Worm (Caenorhabditis elegans) whole organism, L4 larva: Measurements from ENCODE around the gene mre-11.
A peak's percentile ranks its signal among the peaks of the same experiment; 100 is the strongest.

Experiments used
- F10B5.3 ChIP-seq: sonication (generic microtip); optimal IDR thresholded peaks from 2 replicates; lab custom pipeline; 2016; ENCODE audit warnings: mild to moderate bottlenecking, missing genetic modification characterization, missing compliant biosample characterization
- F26F4.8 ChIP-seq: fragments of 200-800 bp; sonication (Bioruptor generic); conservative IDR thresholded peaks from 2 replicates; pipeline ENCODE4 v1.3.6; 2022; ENCODE audit warnings: missing genetic modification characterization, missing compliant biosample characterization
- F37D6.2 ChIP-seq: sonication (generic microtip); optimal IDR thresholded peaks from 2 replicates; lab custom pipeline; 2016; ENCODE audit warnings: mild to moderate bottlenecking, missing genetic modification characterization, missing compliant biosample characterization
- F49E8.2 ChIP-seq: sonication (generic microtip); optimal IDR thresholded peaks from 2 replicates; lab custom pipeline; 2016; ENCODE audit warnings: missing compliant biosample characterization, mild to moderate bottlenecking, missing genetic modification characterization, borderline replicate concordance
- T20F7.1 ChIP-seq: fragments of 200-800 bp; sonication (Bioruptor generic); optimal IDR thresholded peaks from 2 replicates; lab custom pipeline; 2018; ENCODE audit warnings: mild to moderate bottlenecking, missing genetic modification characterization, missing compliant biosample characterization
- Y5F2A.4 ChIP-seq: fragments of 200-800 bp; sonication (Bioruptor generic); optimal IDR thresholded peaks from 2 replicates; lab custom pipeline; 2018; ENCODE audit warnings: mild to moderate bottlenecking, missing genetic modification characterization, missing compliant biosample characterization
- Y75B8A.6 ChIP-seq: fragments of 200-800 bp; sonication (Bioruptor generic); IDR thresholded peaks from 2 replicates; pipeline ENCODE4 v1.3.6; 2022; ENCODE audit warnings: missing genetic modification reagents, missing genetic modification characterization, missing compliant biosample characterization
- ZK337.2 ChIP-seq: fragments of 200-800 bp; sonication (Bioruptor generic); IDR thresholded peaks from 2 replicates; pipeline ENCODE4 v1.3.6; 2022; ENCODE audit warnings: missing genetic modification reagents, missing genetic modification characterization, missing compliant biosample characterization
- ZK546.5 ChIP-seq, 2 experiments: sonication (generic microtip); optimal IDR thresholded peaks; 2 replicates each; lab custom pipeline; 2017; ENCODE audit warnings: missing biosample characterization in 2 of 2, missing genetic modification characterization in 2 of 2
- aly-2 ChIP-seq: sonication (generic microtip); optimal IDR thresholded peaks from 2 replicates; lab custom pipeline; 2018; ENCODE audit warnings: missing biosample characterization, missing genetic modification characterization
- arid-1 ChIP-seq: fragments of 200-800 bp; sonication (Bioruptor generic); conservative IDR thresholded peaks from 2 replicates; pipeline ENCODE4 v1.3.6; 2022; ENCODE audit warnings: missing genetic modification reagents, missing genetic modification characterization, missing compliant biosample characterization
- attf-4 ChIP-seq: sonication (generic microtip); optimal IDR thresholded peaks from 3 replicates; lab custom pipeline; 2017; ENCODE audit warnings: missing biosample characterization, missing genetic modification characterization
- ceh-20 ChIP-seq: fragments of 200-800 bp; sonication (Bioruptor generic); IDR thresholded peaks from 2 replicates; pipeline ENCODE4 v1.3.6; 2022; ENCODE audit warnings: missing genetic modification reagents, missing genetic modification characterization, missing compliant biosample characterization
- ceh-28 ChIP-seq: fragments of 150-350 bp; optimal IDR thresholded peaks from 2 replicates; lab custom pipeline; 2014; ENCODE audit warnings: missing biosample characterization, missing genetic modification reagents, missing genetic modification characterization
- ceh-32 ChIP-seq: sonication (generic microtip); optimal IDR thresholded peaks from 2 replicates; lab custom pipeline; 2016; ENCODE audit warnings: mild to moderate bottlenecking, missing genetic modification characterization, missing compliant biosample characterization; ENCODE audit not compliant: poor library complexity
- ceh-44 ChIP-seq: fragments of 200-800 bp; sonication (Bioruptor generic); IDR thresholded peaks from 2 replicates; pipeline ENCODE4 v1.3.6; 2022; ENCODE audit warnings: missing genetic modification reagents, missing genetic modification characterization, missing compliant biosample characterization
- cey-2 ChIP-seq: sonication (generic microtip); optimal IDR thresholded peaks from 3 replicates; lab custom pipeline; 2017; ENCODE audit warnings: missing genetic modification characterization, mild to moderate bottlenecking, missing compliant biosample characterization, antibody characterized with exemption, borderline replicate concordance; ENCODE audit not compliant: insufficient read depth
- ctbp-1 ChIP-seq: fragments of 200-800 bp; sonication (Bioruptor generic); IDR thresholded peaks from 2 replicates; pipeline ENCODE4 v1.3.6; 2022; ENCODE audit warnings: missing genetic modification reagents, missing genetic modification characterization, missing compliant biosample characterization
- daf-12 ChIP-seq: fragments of 150-350 bp; optimal IDR thresholded peaks from 2 replicates; lab custom pipeline; 2014; ENCODE audit warnings: missing biosample characterization, missing genetic modification reagents, missing genetic modification characterization
- daf-16 ChIP-seq, 3 experiments: sonication (generic microtip); optimal IDR thresholded peaks; 2 replicates each; lab custom pipeline; 2016 to 2017; ENCODE audit warnings: missing genetic modification characterization in 3 of 3, missing genetic modification reagents in 3 of 3, mild to moderate bottlenecking in 2 of 3, missing compliant biosample characterization in 2 of 3, missing biosample characterization in 1 of 3, moderate library complexity in 1 of 3
- dmd-8 ChIP-seq: fragments of 200-800 bp; sonication (Bioruptor generic); IDR thresholded peaks from 2 replicates; pipeline ENCODE4 v1.3.6; 2022; ENCODE audit warnings: missing genetic modification characterization, missing compliant biosample characterization
- duxl-1 ChIP-seq: sonication (generic microtip); optimal IDR thresholded peaks from 2 replicates; lab custom pipeline; 2016; ENCODE audit warnings: mild to moderate bottlenecking, missing genetic modification characterization, moderate library complexity, missing compliant biosample characterization; ENCODE audit not compliant: poor library complexity
- dve-1 ChIP-seq: sonication (generic microtip); optimal IDR thresholded peaks from 2 replicates; lab custom pipeline; 2017; ENCODE audit warnings: antibody characterized with exemption, mild to moderate bottlenecking, missing genetic modification characterization, missing compliant biosample characterization; ENCODE audit not compliant: insufficient read depth
- egl-27 ChIP-seq: sonication (generic microtip); optimal IDR thresholded peaks from 3 replicates; lab custom pipeline; 2017; ENCODE audit warnings: missing biosample characterization, missing genetic modification reagents, missing genetic modification characterization
- hlh-11 ChIP-seq: fragments of 200-800 bp; sonication (Bioruptor generic); optimal IDR thresholded peaks from 2 replicates; lab custom pipeline; 2018; ENCODE audit warnings: mild to moderate bottlenecking, missing genetic modification characterization, missing compliant biosample characterization
- hlh-30 ChIP-seq: sonication (generic microtip); optimal IDR thresholded peaks from 2 replicates; lab custom pipeline; 2017; ENCODE audit warnings: antibody characterized with exemption, mild to moderate bottlenecking, missing genetic modification characterization, missing compliant biosample characterization; ENCODE audit not compliant: insufficient read depth
- jun-1 ChIP-seq: fragments of 150-350 bp; optimal IDR thresholded peaks from 2 replicates; lab custom pipeline; 2014; ENCODE audit warnings: missing biosample characterization, missing genetic modification reagents, missing genetic modification characterization
- lim-7 ChIP-seq: fragments of 200-800 bp; sonication (Bioruptor generic); IDR thresholded peaks from 2 replicates; pipeline ENCODE4 v1.3.6; 2022; ENCODE audit warnings: missing genetic modification characterization, missing compliant biosample characterization
- lin-15B ChIP-seq: fragments of 150-350 bp; sonication (generic microtip); optimal IDR thresholded peaks from 3 replicates; lab custom pipeline; 2014; ENCODE audit warnings: missing biosample characterization, missing genetic modification characterization
- lin-38 ChIP-seq: fragments of 200-800 bp; sonication (Bioruptor generic); IDR thresholded peaks from 2 replicates; pipeline ENCODE4 v1.3.6; 2022; ENCODE audit warnings: missing genetic modification reagents, missing genetic modification characterization, missing compliant biosample characterization
- mdt-29 ChIP-seq: fragments of 200-800 bp; sonication (Bioruptor generic); IDR thresholded peaks from 2 replicates; pipeline ENCODE4 v1.3.6; 2022; ENCODE audit warnings: missing genetic modification reagents, missing genetic modification characterization, missing compliant biosample characterization
- mes-2 ChIP-seq: sonication (generic microtip); optimal IDR thresholded peaks from 2 replicates; lab custom pipeline; 2016; ENCODE audit warnings: missing genotype, mild to moderate bottlenecking, missing genetic modification characterization, missing compliant biosample characterization; ENCODE audit not compliant: poor library complexity, severe bottlenecking
- mxl-3 ChIP-seq: fragments of 200-800 bp; sonication (Bioruptor generic); optimal IDR thresholded peaks from 2 replicates; lab custom pipeline; 2018; ENCODE audit warnings: mild to moderate bottlenecking, missing genetic modification characterization, missing compliant biosample characterization
- nhr-11 ChIP-seq: fragments of 150-350 bp; optimal IDR thresholded peaks from 2 replicates; lab custom pipeline; 2014; ENCODE audit warnings: missing biosample characterization, missing genetic modification characterization
- nhr-28 ChIP-seq: fragments of 150-350 bp; optimal IDR thresholded peaks from 2 replicates; lab custom pipeline; 2014; ENCODE audit warnings: missing biosample characterization, missing genetic modification characterization
- nhr-41 ChIP-seq: fragments of 200-800 bp; sonication (Bioruptor generic); IDR thresholded peaks from 2 replicates; pipeline ENCODE4 v1.3.6; 2022; ENCODE audit warnings: missing genetic modification reagents, missing genetic modification characterization, missing compliant biosample characterization
- nhr-48 ChIP-seq: sonication (generic microtip); optimal IDR thresholded peaks from 2 replicates; lab custom pipeline; 2016; ENCODE audit warnings: mild to moderate bottlenecking, missing genetic modification characterization, missing compliant biosample characterization
- nhr-6 ChIP-seq: fragments of 150-350 bp; optimal IDR thresholded peaks from 2 replicates; lab custom pipeline; 2014; ENCODE audit warnings: missing biosample characterization, missing genetic modification characterization
- php-3 ChIP-seq: fragments of 200-800 bp; sonication (Bioruptor generic); IDR thresholded peaks from 2 replicates; pipeline ENCODE4 v1.3.6; 2022; ENCODE audit warnings: missing genetic modification reagents, missing genetic modification characterization, missing compliant biosample characterization
- rbr-2 ChIP-seq: sonication (generic microtip); optimal IDR thresholded peaks from 2 replicates; lab custom pipeline; 2016; ENCODE audit warnings: missing genotype, missing genetic modification characterization, missing compliant biosample characterization
- set-16 ChIP-seq: fragments of 200-800 bp; sonication (Bioruptor generic); IDR thresholded peaks from 2 replicates; pipeline ENCODE4 v1.3.6; 2022; ENCODE audit warnings: missing genetic modification reagents, missing genetic modification characterization, missing compliant biosample characterization
- snpc-4 ChIP-seq: fragments of 150-350 bp; optimal IDR thresholded peaks from 2 replicates; lab custom pipeline; 2014; ENCODE audit warnings: missing biosample characterization, missing genetic modification characterization
- spr-1 ChIP-seq: sonication (generic microtip); optimal IDR thresholded peaks from 2 replicates; lab custom pipeline; 2016; ENCODE audit warnings: mild to moderate bottlenecking, missing genetic modification characterization, missing compliant biosample characterization
- tag-97 ChIP-seq: fragments of 200-800 bp; sonication (Bioruptor generic); IDR thresholded peaks from 2 replicates; pipeline ENCODE4 v1.3.6; 2022; ENCODE audit warnings: missing genetic modification characterization, missing compliant biosample characterization
- unc-39 ChIP-seq: sonication (generic microtip); optimal IDR thresholded peaks from 2 replicates; lab custom pipeline; 2017; ENCODE audit warnings: missing biosample characterization, missing genetic modification characterization
- unc-62 ChIP-seq, 3 experiments: fragments of 150-350 bp in 1 of 3; sonication (generic microtip); optimal IDR thresholded peaks in 2 of 3; peaks in 1 of 3; 1 replicate in 1 of 3; 2 replicates in 2 of 3; lab custom pipeline; 2014 to 2017; ENCODE audit warnings: missing biosample characterization in 3 of 3, missing genetic modification characterization in 3 of 3, missing genetic modification reagents in 3 of 3, missing genotype in 1 of 3
- zag-1 ChIP-seq: fragments of 150-350 bp; optimal IDR thresholded peaks from 2 replicates; lab custom pipeline; 2014; ENCODE audit warnings: missing biosample characterization, missing genetic modification characterization
- zfp-2 ChIP-seq: sonication (generic microtip); optimal IDR thresholded peaks from 2 replicates; lab custom pipeline; 2016; ENCODE audit warnings: mild to moderate bottlenecking, missing genetic modification characterization, missing compliant biosample characterization
- ztf-7 ChIP-seq: fragments of 150-350 bp; optimal IDR thresholded peaks from 2 replicates; lab custom pipeline; 2014; ENCODE audit warnings: missing biosample characterization, missing genetic modification characterization

mre-11 gene

DNA sequence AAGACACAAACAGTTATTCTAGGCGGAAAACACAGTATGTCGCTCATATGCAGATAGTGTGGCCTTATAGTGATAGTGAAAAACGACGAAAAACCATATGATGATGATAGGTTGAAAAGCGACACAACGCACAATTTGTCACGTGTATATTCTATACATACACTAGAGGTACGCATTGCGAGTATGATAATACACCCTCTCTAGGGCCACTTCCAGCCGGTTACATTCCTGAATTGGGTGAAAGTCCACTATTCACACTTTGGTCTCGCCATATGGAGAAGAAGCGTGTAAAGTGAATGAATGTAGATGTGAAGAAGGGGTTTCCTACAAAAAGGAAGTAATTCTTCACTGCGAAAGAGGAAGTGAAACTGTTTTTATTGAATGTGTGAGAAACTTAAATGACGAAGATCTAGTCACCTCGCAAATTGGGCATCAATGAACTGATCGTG lies 7.2 kb downstream of the mre-11 start (continued):
- TF ChIP-seq mxl-3 (GFP tag; lab: Kevin White, UChicago) (peak; percentile 75), ceh-28 (tag; lab: Kevin White, UChicago) (no peak), nhr-28 (tag; lab: Kevin White, UChicago) (peak; percentile 99), ctbp-1 (GFP tag; lab: Robert Waterston, UW) (no peak), attf-4 (tag; lab: Kevin White, UChicago) (no peak), lin-15B (tag; lab: Kevin White, UChicago) (no peak), F10B5.3 (tag; lab: Kevin White, UChicago) (no peak), cey-2 (tag; lab: Kevin White, UChicago) (peak; percentile 46), ZK546.5 (tag; optimal IDR thresholded peaks at IDR 0.05; lab: Kevin White, UChicago) (no peak), daf-12 (tag; lab: Kevin White, UChicago) (no peak), rbr-2 (tag; lab: Kevin White, UChicago) (no peak), aly-2 (no peak), egl-27 (tag; lab: Kevin White, UChicago) (no peak), F49E8.2 (tag; lab: Kevin White, UChicago) (no peak), nhr-6 (tag; lab: Kevin White, UChicago) (no peak), lin-38 (GFP tag; lab: Robert Waterston, UW) (no peak), hlh-30 (peak; percentile 76), dmd-8 (GFP tag; lab: Robert Waterston, UW) (no peak), ZK337.2 (no peak), unc-39 (tag; lab: Kevin White, UChicago) (no peak), Y75B8A.6 (GFP tag; lab: Robert Waterston, UW) (no peak), zag-1 (no peak), lim-7 (GFP tag; lab: Robert Waterston, UW) (no peak), snpc-4 (no peak), arid-1 (GFP tag; lab: Robert Waterston, UW) (no peak), ceh-20 (peak; percentile 30; the same call in 1 of the 2 replicates), dve-1 (tag; lab: Kevin White, UChicago) (peak; percentile 43), nhr-48 (tag; lab: Kevin White, UChicago) (peak; percentile 91), set-16 (no peak), Y5F2A.4 (GFP tag; lab: Kevin White, UChicago) (no peak), F26F4.8 (GFP tag; lab: Robert Waterston, UW) (no peak), php-3 (GFP tag; lab: Robert Waterston, UW) (0 out of 2 replicates have a peak, but pooled peaks have one; percentile 6), ceh-32 (tag; lab: Kevin White, UChicago) (no peak), mdt-29 (GFP tag; lab: Robert Waterston, UW) (no peak), nhr-11 (no peak)
- TF ChIP-seq, all 104 proteins: peak for 28

DNA sequence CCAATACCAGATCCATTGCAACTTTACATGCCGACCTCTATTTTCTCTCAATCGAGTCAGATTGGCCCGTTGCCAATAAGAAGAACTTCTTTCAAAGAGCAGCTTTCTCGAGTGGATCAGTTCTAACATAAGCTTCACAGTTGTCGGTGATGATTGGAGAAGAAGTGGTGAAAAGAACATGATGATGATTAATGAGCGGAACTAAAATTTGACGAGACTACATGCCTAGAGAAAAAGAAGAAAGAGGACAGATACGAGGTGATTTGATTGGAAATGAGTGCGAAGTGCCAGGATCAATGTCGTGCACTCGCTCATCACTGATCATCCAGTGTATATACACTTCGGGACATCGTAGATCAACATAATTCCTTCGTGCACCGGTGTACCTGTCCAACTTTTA lies 9.0 kb downstream of the mre-11 start:
- TF ChIP-seq ceh-44 (GFP tag; lab: Robert Waterston, UW) (no peak), lin-38 (GFP tag; lab: Robert Waterston, UW) (no peak), T20F7.1 (GFP tag; lab: Kevin White, UChicago) (no peak), ctbp-1 (GFP tag; lab: Robert Waterston, UW) (no peak), set-16 (no peak), dmd-8 (GFP tag; lab: Robert Waterston, UW) (no peak), daf-16 (GFP tag; optimal IDR thresholded peaks at IDR 0.05; lab: Kevin White, UChicago) (peak in 1 of 2 experiments; percentile 89), daf-16 (tag; optimal IDR thresholded peaks at IDR 0.05; lab: Kevin White, UChicago) (no peak), hlh-11 (tag; lab: Kevin White, UChicago) (peak; percentile 67), ceh-20 (peak; percentile 87), nhr-41 (no peak), nhr-11 (peak; percentile 93), duxl-1 (tag; lab: Kevin White, UChicago) (no peak), hlh-30 (peak; percentile 6), jun-1 (tag; lab: Kevin White, UChicago) (no peak), mes-2 (tag; lab: Kevin White, UChicago) (peak; percentile 18), ztf-7 (tag; lab: Kevin White, UChicago) (no peak), nhr-28 (tag; lab: Kevin White, UChicago) (peak; percentile 79), zfp-2 (tag; lab: Kevin White, UChicago) (no peak), F37D6.2 (tag; lab: Kevin White, UChicago) (no peak), spr-1 (tag; lab: Kevin White, UChicago) (no peak), unc-62 (GFP tag; optimal IDR thresholded peaks at IDR 0.05 in 1 of 2; lab: Kevin White, UChicago) (peak in 1 of 2 experiments; percentile 99), unc-62 (tag; optimal IDR thresholded peaks at IDR 0.05; lab: Kevin White, UChicago) (no peak), tag-97 (no peak)
